Worm (Caenorhabditis elegans) whole organism, early embryonic: Measurements from ENCODE around the gene C27H5.6.

Experiments used
- B0310.2 ChIP-seq: sonication (generic microtip); optimal IDR thresholded peaks from 2 replicates; lab custom pipeline; 2016; ENCODE audit warnings: mild to moderate bottlenecking, missing genetic modification characterization, missing compliant biosample characterization
- F13C5.2 ChIP-seq: sonication (generic microtip); optimal IDR thresholded peaks from 2 replicates; lab custom pipeline; 2017; ENCODE audit warnings: mild to moderate bottlenecking, missing genetic modification characterization, inconsistent platforms, missing compliant biosample characterization
- aly-1 ChIP-seq: sonication (generic microtip); optimal IDR thresholded peaks from 2 replicates; lab custom pipeline; 2016; ENCODE audit warnings: missing genetic modification characterization, missing compliant biosample characterization
- ama-1 ChIP-seq: fragments of 150-350 bp; optimal IDR thresholded peaks from 2 replicates; lab custom pipeline; 2014
- ceh-13 ChIP-seq: fragments of 200-800 bp; sonication (Bioruptor generic); optimal IDR thresholded peaks from 2 replicates; lab custom pipeline; 2018; ENCODE audit warnings: mild to moderate bottlenecking, missing genetic modification characterization, missing compliant biosample characterization
- ceh-36 ChIP-seq: sonication (generic microtip); optimal IDR thresholded peaks from 2 replicates; lab custom pipeline; 2016; ENCODE audit warnings: missing genetic modification characterization, inconsistent platforms, missing compliant biosample characterization
- ets-7 ChIP-seq: sonication (generic microtip); optimal IDR thresholded peaks from 2 replicates; lab custom pipeline; 2016; ENCODE audit warnings: missing genotype, missing genetic modification characterization, missing compliant biosample characterization
- flt-1 ChIP-seq: fragments of 200-800 bp; sonication (Bioruptor generic); IDR thresholded peaks from 2 replicates; pipeline ENCODE4 v1.3.6; 2022; ENCODE audit warnings: missing genetic modification characterization, missing compliant biosample characterization
- hmbx-1 ChIP-seq: sonication (generic microtip); optimal IDR thresholded peaks from 2 replicates; lab custom pipeline; 2016; ENCODE audit warnings: mild to moderate bottlenecking, missing genetic modification characterization, missing compliant biosample characterization
- hmg-4 ChIP-seq: fragments of 200-800 bp; sonication (Bioruptor generic); optimal IDR thresholded peaks from 2 replicates; lab custom pipeline; 2018; ENCODE audit warnings: mild to moderate bottlenecking, missing genetic modification characterization, missing compliant biosample characterization
- hnd-1 ChIP-seq: sonication (generic microtip); optimal IDR thresholded peaks from 2 replicates; lab custom pipeline; 2016; ENCODE audit warnings: missing genetic modification characterization, missing compliant biosample characterization
- pes-1 ChIP-seq: fragments of 200-800 bp; sonication (Bioruptor generic); IDR thresholded peaks from 2 replicates; pipeline ENCODE4 v1.3.6; 2022; ENCODE audit warnings: missing genetic modification reagents, missing genetic modification characterization, missing compliant biosample characterization
- scrt-1 ChIP-seq: fragments of 200-800 bp; sonication (Bioruptor generic); IDR thresholded peaks from 2 replicates; pipeline ENCODE4 v1.3.6; 2022; ENCODE audit warnings: missing genetic modification characterization, missing compliant biosample characterization
- sea-1 ChIP-seq: fragments of 200-800 bp; sonication (Bioruptor generic); conservative IDR thresholded peaks from 2 replicates; pipeline ENCODE4 v1.3.6; 2022; ENCODE audit warnings: missing genetic modification characterization, missing compliant biosample characterization
- tbx-11 ChIP-seq: fragments of 200-800 bp; sonication (Bioruptor generic); IDR thresholded peaks from 2 replicates; pipeline ENCODE4 v1.3.6; 2022; ENCODE audit warnings: missing genetic modification characterization, missing compliant biosample characterization
- tbx-37 ChIP-seq: fragments of 200-800 bp; sonication (Bioruptor generic); conservative IDR thresholded peaks from 2 replicates; pipeline ENCODE4 v1.3.6; 2022; ENCODE audit warnings: missing genetic modification reagents, missing genetic modification characterization, missing compliant biosample characterization
- tra-4 ChIP-seq: sonication (generic microtip); optimal IDR thresholded peaks from 2 replicates; lab custom pipeline; 2017; ENCODE audit warnings: missing genetic modification characterization, missing compliant biosample characterization

C27H5.6 gene

DNA sequence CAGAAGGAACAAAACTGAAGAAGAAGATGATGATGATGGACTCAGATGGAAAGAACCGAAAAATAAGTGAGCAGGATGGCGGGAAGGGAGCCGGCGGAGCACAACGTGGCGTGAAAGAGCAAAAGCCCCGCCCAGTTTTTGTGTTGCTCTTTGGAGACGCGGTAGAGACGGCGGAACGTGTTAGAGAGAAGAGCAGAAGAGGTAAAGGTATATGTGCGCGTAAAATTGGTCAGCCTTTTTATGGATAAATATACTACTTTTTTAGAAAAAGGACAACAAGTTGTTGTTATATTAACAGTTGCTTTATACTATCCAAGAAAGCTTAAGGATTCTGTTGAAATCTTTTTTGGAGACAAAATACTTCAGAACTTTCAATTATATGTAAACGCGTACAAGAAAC lies 30.0 kb upstream of the C27H5.6 start, which contains the start of gene E04F6.10:
Gene E04F6.10, minus strand, starts transcription at position 101 of the 400 bp plus-strand sequence.
- TF ChIP-seq tra-4 (tag; lab: Kevin White, UChicago), result no peak
- TF ChIP-seq sea-1 (GFP tag; lab: Robert Waterston, UW), result no peak
- TF ChIP-seq scrt-1, result no peak
- no peak for TF ChIP-seq F13C5.2
- TF ChIP-seq tbx-11 (GFP tag; lab: Robert Waterston, UW), result no peak
- TF ChIP-seq ceh-13, result no peak
- no peak for TF ChIP-seq aly-1 (tag; lab: Kevin White, UChicago)
- TF ChIP-seq pes-1 (GFP tag; lab: Robert Waterston, UW), result no peak
- no peak for TF ChIP-seq B0310.2
- no peak for TF ChIP-seq hnd-1 (tag; lab: Kevin White, UChicago)
- no peak for TF ChIP-seq ets-7
- no peak for TF ChIP-seq hmbx-1
- no peak for TF ChIP-seq flt-1 (GFP tag; lab: Robert Waterston, UW)
- no peak for TF ChIP-seq ceh-36 (tag; lab: Kevin White, UChicago)
- no peak for TF ChIP-seq hmg-4 (GFP tag; lab: Kevin White, UChicago)
- TF ChIP-seq tbx-37 (GFP tag; lab: Robert Waterston, UW), result no peak
- TF ChIP-seq ama-1, result no peak

DNA sequence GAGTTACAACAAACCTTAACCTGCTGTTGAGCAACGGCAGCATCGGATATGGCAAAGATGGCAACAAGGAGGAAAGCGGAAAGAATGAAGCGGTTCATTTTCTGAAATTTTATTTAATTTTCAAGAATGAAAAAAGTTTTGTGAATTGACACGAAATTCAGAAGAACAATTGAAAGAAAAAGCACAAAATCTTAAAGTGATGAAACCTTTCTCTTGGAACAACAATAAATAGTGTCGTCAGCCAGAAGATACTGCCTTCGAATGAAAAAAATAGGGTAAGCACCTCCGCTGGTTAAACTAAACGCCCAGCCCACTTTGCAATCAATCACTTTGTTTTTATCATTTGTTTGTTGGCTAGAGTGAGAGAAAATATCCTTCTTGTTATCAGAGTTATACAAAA lies 25.0 kb upstream of the C27H5.6 start, which contains the start of gene E04F6.9:
Gene E04F6.9, minus strand, starts transcription at position 101 of the 400 bp plus-strand sequence.
- no peak for TF ChIP-seq hmbx-1
- no peak for TF ChIP-seq ets-7
- no peak for TF ChIP-seq F13C5.2
- no peak for TF ChIP-seq hmg-4 (GFP tag; lab: Kevin White, UChicago)
- TF ChIP-seq aly-1 (tag; lab: Kevin White, UChicago), result no peak
- no peak for TF ChIP-seq sea-1 (GFP tag; lab: Robert Waterston, UW)

DNA sequence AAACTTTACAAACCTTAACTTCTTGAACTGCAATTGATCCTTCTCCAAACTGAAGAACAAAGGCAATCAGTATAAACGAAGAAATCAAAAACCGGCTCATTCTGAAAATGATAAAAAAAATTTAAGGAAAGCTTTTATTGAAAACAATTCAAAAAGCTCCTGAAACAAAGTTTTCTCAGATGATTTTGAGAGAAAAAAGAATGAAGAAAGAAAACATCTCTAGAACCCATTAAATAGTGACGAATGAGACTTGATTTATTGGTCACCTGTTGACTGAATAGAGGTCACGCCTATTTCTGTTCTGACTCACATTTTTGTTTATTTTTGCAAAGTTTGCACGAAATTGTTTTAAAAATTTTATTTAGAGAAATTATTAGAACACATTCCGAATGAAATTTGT lies 24.3 kb upstream of the C27H5.6 start, which contains the start of gene E04F6.8:
Gene E04F6.8, minus strand, starts transcription at position 101 of the 400 bp plus-strand sequence.
- TF ChIP-seq ceh-13 (no peak), pes-1 (GFP tag; lab: Robert Waterston, UW) (no peak), sea-1 (GFP tag; lab: Robert Waterston, UW) (no peak), ama-1 (no peak), tbx-11 (GFP tag; lab: Robert Waterston, UW) (no peak), B0310.2 (no peak), hnd-1 (tag; lab: Kevin White, UChicago) (no peak), tra-4 (tag; lab: Kevin White, UChicago) (no peak), F13C5.2 (no peak), ets-7 (no peak), scrt-1 (no peak), hmbx-1 (no peak)

DNA sequence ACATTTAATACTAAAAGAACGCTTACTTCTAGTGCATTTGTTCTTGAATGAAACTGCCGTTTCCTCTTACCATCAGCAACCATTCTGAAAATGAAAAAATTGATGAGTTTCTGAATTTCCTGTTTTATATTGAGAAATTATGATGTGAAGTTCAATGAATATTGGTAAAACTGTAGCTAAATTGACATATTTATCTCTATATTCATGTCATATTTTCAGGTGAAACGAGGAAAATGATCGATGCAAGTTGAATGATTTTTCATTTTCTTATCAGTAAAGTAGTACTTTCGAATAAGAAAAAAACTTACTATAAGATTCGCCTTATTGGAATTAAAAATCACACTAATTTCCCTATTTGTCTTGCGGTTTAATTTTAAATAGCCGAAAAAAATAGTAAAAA lies 23.2 kb upstream of the C27H5.6 start, which contains the start of gene E04F6.15:
Gene E04F6.15, minus strand, starts transcription at position 101 of the 400 bp plus-strand sequence.
- no peak for TF ChIP-seq tbx-11 (GFP tag; lab: Robert Waterston, UW)
- no peak for TF ChIP-seq ceh-13
- TF ChIP-seq hnd-1 (tag; lab: Kevin White, UChicago), result no peak
- TF ChIP-seq scrt-1, result no peak
- no peak for TF ChIP-seq hmbx-1
- no peak for TF ChIP-seq sea-1 (GFP tag; lab: Robert Waterston, UW)
- TF ChIP-seq F13C5.2, result no peak
- no peak for TF ChIP-seq aly-1 (tag; lab: Kevin White, UChicago)
- no peak for TF ChIP-seq B0310.2
- TF ChIP-seq hmg-4 (GFP tag; lab: Kevin White, UChicago), result no peak
- TF ChIP-seq pes-1 (GFP tag; lab: Robert Waterston, UW), result no peak
- no peak for TF ChIP-seq tra-4 (tag; lab: Kevin White, UChicago)
- no peak for TF ChIP-seq flt-1 (GFP tag; lab: Robert Waterston, UW)
- no peak for TF ChIP-seq ets-7
- TF ChIP-seq ama-1, result no peak
- TF ChIP-seq ceh-36 (tag; lab: Kevin White, UChicago), result no peak
- no peak for TF ChIP-seq tbx-37 (GFP tag; lab: Robert Waterston, UW)

DNA sequence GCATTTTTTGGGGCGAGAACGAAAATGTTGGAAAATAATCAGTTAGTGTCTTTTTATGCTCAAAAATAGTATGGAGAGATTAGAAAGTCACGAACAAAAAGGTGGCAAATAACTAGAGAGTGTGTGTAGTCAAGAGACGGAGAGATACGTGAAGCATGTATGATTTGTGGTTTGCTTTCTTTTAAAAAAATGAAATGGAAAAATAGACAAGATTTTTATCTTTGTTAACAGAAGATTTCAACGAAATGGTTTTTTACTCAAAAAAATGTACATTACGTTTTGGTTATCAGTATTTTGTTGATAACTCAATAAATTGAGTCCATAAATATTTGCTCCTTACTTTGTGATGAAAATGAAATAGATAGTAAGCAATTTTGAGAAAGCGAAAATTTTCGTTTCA lies 21.2 kb upstream of the C27H5.6 start, which contains the start of gene dhs-7:
Gene dhs-7, minus strand, starts transcription at position 277 of the 400 bp plus-strand sequence.
- TF ChIP-seq B0310.2 (no peak), flt-1 (GFP tag; lab: Robert Waterston, UW) (no peak), scrt-1 (no peak), hmg-4 (GFP tag; lab: Kevin White, UChicago) (no peak), tbx-11 (GFP tag; lab: Robert Waterston, UW) (no peak), ceh-13 (no peak), tra-4 (tag; lab: Kevin White, UChicago) (no peak), pes-1 (GFP tag; lab: Robert Waterston, UW) (no peak), ama-1 (no peak), F13C5.2 (no peak), aly-1 (tag; lab: Kevin White, UChicago) (no peak), ceh-36 (tag; lab: Kevin White, UChicago) (no peak), ets-7 (no peak), hnd-1 (tag; lab: Kevin White, UChicago) (no peak)

DNA sequence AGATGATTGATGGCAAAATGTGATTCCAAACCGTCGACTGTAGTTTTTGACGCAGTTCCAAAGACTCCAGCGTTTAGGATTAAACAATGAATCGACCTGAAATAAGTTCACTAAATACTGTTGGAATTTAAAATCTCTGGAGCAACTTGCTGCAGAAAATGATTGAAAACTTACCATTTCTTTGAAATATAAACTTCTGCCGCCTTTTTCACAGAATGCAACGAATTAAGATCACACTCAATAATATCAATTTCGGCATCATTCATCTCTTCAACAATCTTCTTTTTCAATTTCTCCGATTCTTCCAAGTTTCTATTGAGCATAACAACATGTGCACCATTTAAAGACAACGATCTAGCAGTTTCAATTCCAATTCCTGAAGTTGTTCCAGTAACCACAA lies 20.6 kb upstream of the C27H5.6 start:
- TF ChIP-seq B0310.2, result no peak
- TF ChIP-seq hnd-1 (tag; lab: Kevin White, UChicago), result no peak
- no peak for TF ChIP-seq pes-1 (GFP tag; lab: Robert Waterston, UW)
- no peak for TF ChIP-seq aly-1 (tag; lab: Kevin White, UChicago)
- TF ChIP-seq ets-7, result no peak
- TF ChIP-seq ceh-13, result no peak
- TF ChIP-seq scrt-1, result no peak
- no peak for TF ChIP-seq F13C5.2
- no peak for TF ChIP-seq hmg-4 (GFP tag; lab: Kevin White, UChicago)
- no peak for TF ChIP-seq tra-4 (tag; lab: Kevin White, UChicago)
- no peak for TF ChIP-seq tbx-11 (GFP tag; lab: Robert Waterston, UW)
- TF ChIP-seq ama-1, result no peak
- no peak for TF ChIP-seq sea-1 (GFP tag; lab: Robert Waterston, UW)

DNA sequence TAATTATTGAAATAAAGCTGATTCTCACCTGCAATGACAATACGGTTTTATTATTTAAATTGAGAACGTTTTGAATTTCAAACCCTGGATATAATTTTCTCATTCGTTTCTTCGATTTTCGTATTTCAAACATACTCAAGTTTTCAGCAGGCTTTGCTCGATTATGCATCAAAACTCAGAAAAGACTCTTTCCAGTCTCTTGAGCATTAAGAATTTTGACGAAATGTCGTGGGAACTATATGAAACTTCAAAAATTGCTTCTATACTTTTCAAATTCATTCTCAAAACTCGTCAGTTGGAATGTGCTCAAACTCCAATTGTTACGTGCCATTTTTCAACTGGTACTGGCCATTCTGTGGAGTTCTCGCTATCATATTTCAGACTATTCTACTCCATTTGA lies 18.4 kb upstream of the C27H5.6 start, which contains the start of gene srd-59:
Gene srd-59, plus strand, starts transcription at position 301 of the 400 bp plus-strand sequence.
- TF ChIP-seq scrt-1 (no peak), flt-1 (GFP tag; lab: Robert Waterston, UW) (no peak), ceh-36 (tag; lab: Kevin White, UChicago) (no peak), B0310.2 (no peak), tbx-11 (GFP tag; lab: Robert Waterston, UW) (no peak), ets-7 (no peak), hmbx-1 (no peak), ceh-13 (no peak), pes-1 (GFP tag; lab: Robert Waterston, UW) (no peak)
